Worm (Caenorhabditis elegans): ENCODE measurements around the gene Y6G8.15.

- TF ChIP-seq ceh-36 (tag; optimal IDR thresholded peaks at IDR 0.05) = no peak
- TF ChIP-seq sea-1 (GFP tag; conservative IDR thresholded peaks at IDR 0.05) = no peak
- TF ChIP-seq ama-1 (optimal IDR thresholded peaks at IDR 0.05) = no peak
- TF ChIP-seq ets-7 (tag; optimal IDR thresholded peaks at IDR 0.05) = no peak
- no peak for TF ChIP-seq tbx-37 (GFP tag; conservative IDR thresholded peaks at IDR 0.05)
- TF ChIP-seq ceh-13 (GFP tag; optimal IDR thresholded peaks at IDR 0.05) = no peak
- TF ChIP-seq scrt-1 (GFP tag; IDR thresholded peaks at IDR 0.05) = no peak
Measured at ce11 chrV:17614251-17614650, 3.8 kb upstream of the Y6G8.15 start, which contains the start of gene Y6G8.14.
